Worm (Caenorhabditis elegans): Measurements from ENCODE around the gene Y75B8A.23.

The Y75B8A.23 gene

DNA sequence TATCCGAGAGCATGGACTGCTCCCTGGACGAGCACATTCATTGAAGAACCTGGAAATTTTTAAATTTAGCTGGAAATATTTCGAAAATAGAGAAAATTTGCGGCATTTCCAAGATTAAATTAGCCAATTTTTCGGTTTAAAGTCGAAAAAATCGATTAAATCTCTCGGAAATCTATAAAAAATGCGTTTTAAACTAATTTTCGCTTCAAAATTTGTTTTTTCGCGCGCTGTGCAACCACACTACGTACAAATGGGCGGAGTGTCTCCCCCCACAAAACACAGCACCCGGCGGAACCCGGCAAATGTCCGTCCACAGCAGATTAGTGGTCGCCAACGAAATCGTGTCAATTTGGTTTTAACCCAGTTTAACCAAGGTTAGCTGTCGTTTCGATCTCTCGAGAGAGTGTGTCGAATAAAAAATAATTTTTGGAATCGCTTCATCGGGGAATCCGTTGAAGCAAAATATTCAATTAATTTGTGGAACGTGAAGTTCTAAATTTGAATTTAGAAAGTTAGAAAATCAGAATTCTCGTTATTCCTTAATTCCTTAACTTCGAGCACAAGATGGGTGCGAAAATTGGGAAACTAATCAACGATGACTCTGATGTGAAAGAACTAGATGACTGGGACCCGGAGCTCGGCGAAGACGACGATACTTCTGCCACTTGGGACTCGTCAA lies at the start of gene Y75B8A.23, which contains the start of gene tim-1:
Gene Y75B8A.23 (plus strand): TSS at position 547 of the 679 bp plus-strand sequence.
Gene tim-1 (minus strand): TSS at position 51 of the 679 bp plus-strand sequence.
- peak; percentile 60 for TF ChIP-seq cog-1 (tag; optimal IDR thresholded peaks at IDR 0.05)
- no peak for TF ChIP-seq ref-1 (GFP tag; conservative IDR thresholded peaks at IDR 0.05)
- no peak for TF ChIP-seq klf-2 (GFP tag; conservative IDR thresholded peaks at IDR 0.05)
- no peak for TF ChIP-seq tab-1 (GFP tag; IDR thresholded peaks at IDR 0.05)
- TF ChIP-seq ztf-23 (GFP tag; IDR thresholded peaks at IDR 0.05) = peak; percentile 64; the same call in 1 of the 2 replicates
- no peak for TF ChIP-seq ztf-29 (GFP tag; IDR thresholded peaks at IDR 0.05)
- peak; percentile 67 for TF ChIP-seq flt-1 (GFP tag; IDR thresholded peaks at IDR 0.05)
- 0 out of 2 replicates have a peak, but pooled peaks have one; percentile 16 for TF ChIP-seq T22C8.4 (GFP tag; IDR thresholded peaks at IDR 0.05)
- no peak for TF ChIP-seq med-1 (GFP tag; optimal IDR thresholded peaks at IDR 0.05; ENCODE audit: insufficient read depth)

DNA sequence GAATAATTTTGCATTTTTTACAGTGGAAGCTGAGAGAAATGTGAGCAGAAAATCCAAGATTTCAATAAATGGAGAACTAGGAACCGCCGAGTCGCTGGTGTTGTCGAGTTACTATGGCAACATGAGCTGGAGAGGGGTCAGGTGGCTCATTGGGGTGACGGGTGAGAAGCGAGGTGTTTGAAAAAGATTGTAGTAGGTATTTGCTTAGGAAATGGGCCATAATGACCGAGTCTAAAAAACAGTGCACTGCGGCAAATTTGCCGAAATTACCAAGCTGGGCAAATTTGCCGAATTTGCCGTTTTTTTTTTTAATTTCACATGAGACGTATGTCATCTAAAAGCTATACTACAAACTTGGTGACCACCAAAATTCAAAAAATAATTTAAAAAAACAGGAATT lies 48.0 kb upstream of the Y75B8A.23 start, which contains the start of gene osm-12:
Gene osm-12 (minus strand): TSS at position 101 of the 400 bp plus-strand sequence.
- no peak for TF ChIP-seq ztf-23 (GFP tag; IDR thresholded peaks at IDR 0.05)
- no peak for TF ChIP-seq T22C8.4 (GFP tag; IDR thresholded peaks at IDR 0.05)
- TF ChIP-seq tab-1 (GFP tag; IDR thresholded peaks at IDR 0.05) = no peak
- TF ChIP-seq flt-1 (GFP tag; IDR thresholded peaks at IDR 0.05) = no peak
- TF ChIP-seq cog-1 (tag; optimal IDR thresholded peaks at IDR 0.05) = no peak
- no peak for TF ChIP-seq klf-2 (GFP tag; conservative IDR thresholded peaks at IDR 0.05)
- TF ChIP-seq ref-1 (GFP tag; conservative IDR thresholded peaks at IDR 0.05) = no peak
- no peak for TF ChIP-seq ztf-29 (GFP tag; IDR thresholded peaks at IDR 0.05)
- TF ChIP-seq med-1 (GFP tag; optimal IDR thresholded peaks at IDR 0.05; ENCODE audit: insufficient read depth) = no peak

DNA sequence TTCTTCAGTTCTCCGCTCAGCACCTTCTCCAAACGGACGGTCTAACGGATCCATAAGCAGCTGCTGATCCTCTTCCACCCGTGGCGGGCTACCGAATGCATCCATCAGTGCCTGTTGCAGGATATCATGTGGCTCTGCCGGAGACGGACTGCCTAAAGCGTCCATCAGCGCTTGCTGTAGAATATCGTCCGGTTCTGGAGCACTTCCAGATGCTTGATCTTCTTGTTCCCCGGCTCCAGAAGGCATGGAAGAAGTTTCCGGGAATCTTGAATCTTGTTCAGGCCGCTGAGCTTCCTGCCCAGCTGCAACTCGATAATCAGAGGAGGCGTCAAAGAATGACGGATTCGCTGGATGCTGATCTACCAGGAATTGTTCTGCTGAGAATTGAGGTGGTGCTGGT lies 45.2 kb upstream of the Y75B8A.23 start:
- no peak for TF ChIP-seq ztf-23 (GFP tag; IDR thresholded peaks at IDR 0.05)
- 0 out of 2 replicates have a peak, but pooled peaks have one; percentile 13 for TF ChIP-seq tab-1 (GFP tag; IDR thresholded peaks at IDR 0.05)

DNA sequence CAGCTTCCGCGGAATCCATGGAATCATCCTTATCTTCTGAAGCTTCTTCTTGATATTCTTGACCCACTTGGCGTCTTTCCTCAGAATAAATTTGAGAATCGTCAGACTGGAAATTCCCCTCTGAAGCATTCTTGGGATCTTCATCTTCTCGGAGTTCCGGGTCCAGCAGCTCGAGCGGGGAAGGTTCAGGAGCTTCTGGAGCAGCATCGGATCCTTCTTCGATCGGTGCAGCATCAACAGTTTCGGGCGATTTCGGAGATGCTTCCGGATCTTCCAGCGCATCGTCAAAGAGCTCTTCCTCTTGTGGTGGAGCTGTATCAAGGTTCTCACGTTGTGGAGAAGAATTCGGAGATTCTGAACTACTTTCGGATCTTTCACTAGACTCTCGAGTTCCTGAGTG lies 42.9 kb upstream of the Y75B8A.23 start:
- TF ChIP-seq med-1 (GFP tag; optimal IDR thresholded peaks at IDR 0.05; ENCODE audit: insufficient read depth) (no peak), klf-2 (GFP tag; conservative IDR thresholded peaks at IDR 0.05) (no peak), ztf-29 (GFP tag; IDR thresholded peaks at IDR 0.05) (no peak), ztf-23 (GFP tag; IDR thresholded peaks at IDR 0.05) (no peak), tab-1 (GFP tag; IDR thresholded peaks at IDR 0.05) (no peak), ref-1 (GFP tag; conservative IDR thresholded peaks at IDR 0.05) (no peak), cog-1 (tag; optimal IDR thresholded peaks at IDR 0.05) (no peak), flt-1 (GFP tag; IDR thresholded peaks at IDR 0.05) (no peak), T22C8.4 (GFP tag; IDR thresholded peaks at IDR 0.05) (no peak)

DNA sequence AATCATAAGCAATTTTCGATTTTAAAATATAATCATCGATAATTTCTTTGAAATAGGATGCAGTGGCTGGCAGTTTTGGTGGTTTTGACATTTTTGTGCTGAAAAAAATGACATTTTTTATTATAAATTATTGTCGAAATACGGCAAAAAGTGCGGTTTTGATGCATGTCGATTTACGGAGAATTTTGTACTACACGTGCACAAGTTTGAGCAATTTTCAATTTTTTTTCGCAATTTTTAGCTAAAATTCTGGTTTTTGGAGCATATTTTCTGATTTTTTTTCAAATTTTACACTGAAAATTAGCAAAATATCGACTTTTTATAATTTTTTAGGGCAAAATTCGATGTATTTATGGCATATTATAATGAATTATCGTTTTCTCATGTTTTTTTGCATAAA lies 34.9 kb upstream of the Y75B8A.23 start, which contains the start of gene Y75B8A.13:
Gene Y75B8A.13 (minus strand): TSS at position 101 of the 400 bp plus-strand sequence.
- TF ChIP-seq tab-1 (GFP tag; IDR thresholded peaks at IDR 0.05) = no peak
- TF ChIP-seq flt-1 (GFP tag; IDR thresholded peaks at IDR 0.05) = no peak
- TF ChIP-seq ztf-23 (GFP tag; IDR thresholded peaks at IDR 0.05) = no peak
- no peak for TF ChIP-seq cog-1 (tag; optimal IDR thresholded peaks at IDR 0.05)

DNA sequence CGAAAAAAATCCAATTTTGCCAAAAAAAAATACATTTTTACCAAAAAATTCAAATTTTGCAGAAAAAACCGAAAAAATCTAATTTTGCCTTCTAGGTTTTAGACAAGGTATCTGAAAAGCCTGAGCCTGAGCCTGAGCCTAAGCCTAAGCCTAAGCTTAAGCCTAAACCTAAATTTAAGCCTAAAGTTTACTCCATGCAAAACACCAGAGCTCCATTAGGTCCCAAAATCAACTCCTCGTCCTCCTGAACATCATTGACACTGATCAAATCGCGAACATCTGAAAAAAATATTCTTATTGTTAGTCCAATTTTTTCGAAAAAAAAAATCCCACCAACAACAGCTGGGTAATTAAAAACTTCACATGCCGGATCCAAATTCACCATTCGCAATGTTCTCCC lies 32.4 kb upstream of the Y75B8A.23 start:
- peak; percentile 66; the same call in 1 of the 2 replicates for TF ChIP-seq ztf-29 (GFP tag; IDR thresholded peaks at IDR 0.05)
- no peak for TF ChIP-seq T22C8.4 (GFP tag; IDR thresholded peaks at IDR 0.05)
- TF ChIP-seq med-1 (GFP tag; optimal IDR thresholded peaks at IDR 0.05; ENCODE audit: insufficient read depth) = no peak

DNA sequence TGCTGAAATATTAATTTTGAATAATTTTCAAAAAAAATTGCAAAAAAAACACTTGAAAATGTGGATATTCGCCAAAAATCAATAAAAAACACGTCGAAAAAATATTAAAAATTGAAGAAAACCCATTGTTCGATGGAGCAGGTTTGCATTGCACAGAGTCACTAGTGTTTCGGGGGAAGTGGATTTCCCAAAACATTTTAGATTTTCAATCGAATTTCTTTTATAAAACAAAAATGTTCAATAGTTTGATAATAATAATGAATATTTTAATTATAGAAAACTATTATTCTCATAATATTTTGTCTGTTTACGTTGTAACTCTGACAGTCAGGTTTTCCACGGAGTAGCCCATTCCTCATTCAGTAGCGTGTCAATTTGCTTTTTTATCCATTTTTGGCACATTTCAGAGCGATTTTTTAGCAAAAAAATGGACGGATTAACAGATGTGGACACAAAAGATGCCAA lies 31.8 kb upstream of the Y75B8A.23 start, which contains the start of the genes gex-4 and gphr-1:
Gene gex-4 (minus strand): TSS at position 2 of the 465 bp plus-strand sequence.
Gene gphr-1 (plus strand): TSS at position 415 of the 465 bp plus-strand sequence.
- TF ChIP-seq ztf-29 (GFP tag; IDR thresholded peaks at IDR 0.05) (no peak), T22C8.4 (GFP tag; IDR thresholded peaks at IDR 0.05) (peak; percentile 67), med-1 (GFP tag; optimal IDR thresholded peaks at IDR 0.05; ENCODE audit: insufficient read depth) (no peak), cog-1 (tag; optimal IDR thresholded peaks at IDR 0.05) (peak; percentile 26), tab-1 (GFP tag; IDR thresholded peaks at IDR 0.05) (no peak), ztf-23 (GFP tag; IDR thresholded peaks at IDR 0.05) (0 out of 2 replicates have a peak, but pooled peaks have one; percentile 41)

DNA sequence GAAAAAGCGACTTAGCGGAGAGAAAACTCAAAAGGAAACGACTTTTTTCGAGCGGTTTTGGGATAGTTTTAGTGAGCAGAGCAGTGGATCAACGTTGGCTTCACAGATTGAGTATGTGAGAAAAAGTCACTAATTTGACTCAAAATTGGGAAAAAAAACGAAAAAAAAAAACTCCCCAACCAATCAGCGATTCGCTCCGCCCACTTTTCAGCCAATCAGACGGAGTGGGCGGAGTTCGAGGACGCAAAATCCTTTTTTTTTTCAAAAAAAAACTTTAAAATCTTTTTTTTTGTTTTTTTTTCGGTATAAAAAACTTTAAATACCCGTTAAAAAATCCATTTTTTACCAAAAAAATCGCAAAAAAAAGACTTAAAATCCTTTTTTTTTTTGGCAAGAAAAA lies 29.6 kb upstream of the Y75B8A.23 start:
- TF ChIP-seq med-1 (GFP tag; optimal IDR thresholded peaks at IDR 0.05; ENCODE audit: insufficient read depth) (no peak), flt-1 (GFP tag; IDR thresholded peaks at IDR 0.05) (no peak)

DNA sequence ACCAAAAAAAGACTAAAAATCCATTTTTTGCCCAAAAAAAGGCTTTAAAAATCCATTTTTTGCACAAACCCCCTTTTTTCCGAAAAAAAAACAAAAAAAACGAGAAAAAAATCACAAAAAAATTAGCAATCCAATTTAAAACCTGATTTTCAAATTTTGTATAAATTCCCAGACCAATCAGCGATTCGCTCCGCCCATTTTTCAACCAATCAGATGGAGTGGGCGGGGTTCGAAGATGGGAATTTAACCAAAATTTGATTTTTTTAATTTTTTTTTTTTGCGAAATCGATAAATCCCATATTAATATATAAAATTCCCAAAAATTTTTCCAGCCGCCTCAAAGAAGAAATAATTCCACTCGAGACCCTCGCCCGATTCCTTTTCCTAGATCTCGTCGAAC lies 29.0 kb upstream of the Y75B8A.23 start:
- TF ChIP-seq ztf-23 (GFP tag; IDR thresholded peaks at IDR 0.05) (no peak), ref-1 (GFP tag; conservative IDR thresholded peaks at IDR 0.05) (no peak), med-1 (GFP tag; optimal IDR thresholded peaks at IDR 0.05; ENCODE audit: insufficient read depth) (no peak), cog-1 (tag; optimal IDR thresholded peaks at IDR 0.05) (no peak), ztf-29 (GFP tag; IDR thresholded peaks at IDR 0.05) (no peak), tab-1 (GFP tag; IDR thresholded peaks at IDR 0.05) (no peak), flt-1 (GFP tag; IDR thresholded peaks at IDR 0.05) (no peak), T22C8.4 (GFP tag; IDR thresholded peaks at IDR 0.05) (no peak), klf-2 (GFP tag; conservative IDR thresholded peaks at IDR 0.05) (no peak)

DNA sequence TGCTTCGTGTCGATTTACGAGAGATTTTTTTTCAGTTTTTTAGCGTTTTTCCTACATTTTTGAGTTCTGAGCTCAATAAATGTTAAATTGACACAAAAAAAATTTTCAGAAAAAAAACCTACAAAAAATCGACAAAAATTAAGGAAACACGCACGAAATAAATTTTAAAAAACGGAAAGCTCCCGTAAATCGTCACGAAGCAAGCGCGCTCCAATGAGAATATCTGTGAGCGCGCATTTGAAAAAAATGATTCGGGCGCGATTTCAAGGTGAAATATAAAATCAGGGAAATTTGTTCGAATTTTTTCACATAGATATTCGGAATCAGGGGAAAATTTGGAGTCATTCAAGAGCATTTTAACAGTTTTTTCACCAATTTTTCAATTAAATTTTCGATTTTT lies 27.3 kb upstream of the Y75B8A.23 start:
- TF ChIP-seq ref-1 (GFP tag; conservative IDR thresholded peaks at IDR 0.05) (no peak), klf-2 (GFP tag; conservative IDR thresholded peaks at IDR 0.05) (no peak), med-1 (GFP tag; optimal IDR thresholded peaks at IDR 0.05; ENCODE audit: insufficient read depth) (no peak), tab-1 (GFP tag; IDR thresholded peaks at IDR 0.05) (no peak), cog-1 (tag; optimal IDR thresholded peaks at IDR 0.05) (no peak), flt-1 (GFP tag; IDR thresholded peaks at IDR 0.05) (no peak), ztf-23 (GFP tag; IDR thresholded peaks at IDR 0.05) (no peak), T22C8.4 (GFP tag; IDR thresholded peaks at IDR 0.05) (no peak)

All from whole organism, midembryonic.